Worm (Caenorhabditis elegans) whole organism, young adult: ENCODE results near the gene egl-21.

Source experiments
- B0019.2 ChIP-seq: fragments of 200-800 bp; sonication (Bioruptor generic); conservative IDR thresholded peaks from 2 replicates; pipeline ENCODE4 v1.3.6; 2022; ENCODE audit warnings: missing genetic modification reagents, missing genetic modification characterization, missing compliant biosample characterization
- B0336.3 ChIP-seq: fragments of 200-800 bp; sonication (Bioruptor generic); IDR thresholded peaks from 2 replicates; pipeline ENCODE4 v1.3.6; 2022; ENCODE audit warnings: missing genetic modification characterization, missing compliant biosample characterization
- C06A6.2 ChIP-seq: fragments of 200-800 bp; sonication (Bioruptor generic); conservative IDR thresholded peaks from 2 replicates; pipeline ENCODE4 v1.3.6; 2022; ENCODE audit warnings: missing genetic modification characterization, missing compliant biosample characterization
- F10E7.11 ChIP-seq: sonication (generic microtip); optimal IDR thresholded peaks from 2 replicates; lab custom pipeline; 2017; ENCODE audit warnings: mild to moderate bottlenecking, missing genetic modification characterization, moderate library complexity, missing compliant biosample characterization
- F52B5.7 ChIP-seq: sonication (generic microtip); optimal IDR thresholded peaks from 2 replicates; lab custom pipeline; 2016; ENCODE audit warnings: mild to moderate bottlenecking, missing genetic modification characterization, missing compliant biosample characterization
- F57A8.1 ChIP-seq: fragments of 200-800 bp; sonication (Bioruptor generic); optimal IDR thresholded peaks from 2 replicates; lab custom pipeline; 2018; ENCODE audit warnings: mild to moderate bottlenecking, missing genetic modification characterization, moderate library complexity, missing compliant biosample characterization
- T07F8.4 ChIP-seq: sonication (generic microtip); optimal IDR thresholded peaks from 2 replicates; lab custom pipeline; 2016; ENCODE audit warnings: mild to moderate bottlenecking, missing genetic modification characterization, moderate library complexity, missing compliant biosample characterization
- T26A5.8 ChIP-seq: sonication (generic microtip); optimal IDR thresholded peaks from 2 replicates; lab custom pipeline; 2016; ENCODE audit warnings: missing genetic modification characterization, missing compliant biosample characterization
- Y56A3A.18 ChIP-seq: fragments of 200-800 bp; sonication (Bioruptor generic); IDR thresholded peaks from 2 replicates; pipeline ENCODE4 v1.3.6; 2022; ENCODE audit warnings: missing genetic modification reagents, missing genetic modification characterization, missing compliant biosample characterization
- akir-1 ChIP-seq: fragments of 200-800 bp; sonication (Bioruptor generic); optimal IDR thresholded peaks from 2 replicates; lab custom pipeline; 2018; ENCODE audit warnings: mild to moderate bottlenecking, missing genetic modification characterization, moderate library complexity, missing compliant biosample characterization
- aptf-2 ChIP-seq: fragments of 200-800 bp; sonication (Bioruptor generic); conservative IDR thresholded peaks from 2 replicates; pipeline ENCODE4 v1.3.6; 2022; ENCODE audit warnings: missing genetic modification reagents, missing genetic modification characterization, missing compliant biosample characterization
- aptf-3 ChIP-seq: fragments of 200-800 bp; sonication (Bioruptor generic); IDR thresholded peaks from 2 replicates; pipeline ENCODE4 v1.3.6; 2022; ENCODE audit warnings: missing genetic modification characterization, missing compliant biosample characterization
- atf-7 ChIP-seq: sonication (generic microtip); optimal IDR thresholded peaks from 2 replicates; lab custom pipeline; 2017; ENCODE audit warnings: mild to moderate bottlenecking, missing genetic modification characterization, missing compliant biosample characterization
- athp-1 ChIP-seq: sonication (generic microtip); optimal IDR thresholded peaks from 2 replicates; lab custom pipeline; 2017; ENCODE audit warnings: mild to moderate bottlenecking, missing genetic modification characterization, missing compliant biosample characterization
- attf-3 ChIP-seq: fragments of 200-800 bp; sonication (Bioruptor generic); conservative IDR thresholded peaks from 2 replicates; pipeline ENCODE4 v1.3.6; 2022; ENCODE audit warnings: missing genetic modification reagents, missing genetic modification characterization, missing compliant biosample characterization
- attf-6 ChIP-seq: fragments of 200-800 bp; sonication (Bioruptor generic); IDR thresholded peaks from 2 replicates; pipeline ENCODE4 v1.3.6; 2022; ENCODE audit warnings: missing genetic modification reagents, missing genetic modification characterization, missing compliant biosample characterization
- bed-2 ChIP-seq: fragments of 200-800 bp; sonication (Bioruptor generic); IDR thresholded peaks from 2 replicates; pipeline ENCODE4 v1.3.6; 2022; ENCODE audit warnings: missing genetic modification reagents, missing genetic modification characterization, missing compliant biosample characterization
- ccch-3 ChIP-seq: fragments of 200-800 bp; sonication (Bioruptor generic); optimal IDR thresholded peaks from 2 replicates; lab custom pipeline; 2018; ENCODE audit warnings: mild to moderate bottlenecking, missing genetic modification characterization, missing compliant biosample characterization
- cebp-1 ChIP-seq, 2 experiments: fragments of 200-800 bp in 1 of 2; sonication (Bioruptor generic) in 1 of 2; sonication (generic microtip) in 1 of 2; IDR thresholded peaks in 1 of 2; optimal IDR thresholded peaks in 1 of 2; 2 replicates each; pipeline versions ENCODE4 v1.3.6 to Lab custom; 2017 to 2022; ENCODE audit warnings: missing compliant biosample characterization in 2 of 2, missing genetic modification characterization in 2 of 2, mild to moderate bottlenecking in 1 of 2, missing genetic modification reagents in 1 of 2, moderate library complexity in 1 of 2
- ceh-100 ChIP-seq: fragments of 200-800 bp; sonication (Bioruptor generic); IDR thresholded peaks from 2 replicates; pipeline ENCODE4 v1.3.6; 2022; ENCODE audit warnings: missing genetic modification reagents, missing genetic modification characterization, missing compliant biosample characterization
- ceh-27 ChIP-seq: fragments of 200-800 bp; sonication (Bioruptor generic); optimal IDR thresholded peaks from 2 replicates; lab custom pipeline; 2018; ENCODE audit warnings: mild to moderate bottlenecking, missing genetic modification characterization, moderate library complexity, missing compliant biosample characterization
- ceh-91 ChIP-seq: fragments of 200-800 bp; sonication (Bioruptor generic); IDR thresholded peaks from 2 replicates; pipeline ENCODE4 v1.3.6; 2022; ENCODE audit warnings: missing genetic modification reagents, missing genetic modification characterization, missing compliant biosample characterization
- dpff-1 ChIP-seq: sonication (generic microtip); optimal IDR thresholded peaks from 2 replicates; lab custom pipeline; 2017; ENCODE audit warnings: mild to moderate bottlenecking, missing genetic modification characterization, missing compliant biosample characterization
- hlh-12 ChIP-seq: sonication (generic microtip); optimal IDR thresholded peaks from 2 replicates; lab custom pipeline; 2016; ENCODE audit warnings: missing genetic modification characterization, missing compliant biosample characterization
- hmg-1.2 ChIP-seq: fragments of 200-800 bp; sonication (Bioruptor generic); IDR thresholded peaks from 2 replicates; pipeline ENCODE4 v1.3.6; 2022; ENCODE audit warnings: missing genetic modification reagents, missing genetic modification characterization, missing compliant biosample characterization
- hmg-20 ChIP-seq: fragments of 200-800 bp; sonication (Bioruptor generic); IDR thresholded peaks from 2 replicates; pipeline ENCODE4 v1.3.6; 2022; ENCODE audit warnings: missing genetic modification reagents, missing genetic modification characterization, missing compliant biosample characterization
- hrde-1 ChIP-seq: sonication (generic microtip); optimal IDR thresholded peaks from 2 replicates; lab custom pipeline; 2016; ENCODE audit warnings: missing genetic modification characterization, mild to moderate bottlenecking, missing compliant biosample characterization, moderate library complexity, missing genotype, missing genetic modification reagents, borderline replicate concordance
- hsf-1 ChIP-seq: fragments of 200-800 bp; sonication (Bioruptor generic); IDR thresholded peaks from 2 replicates; pipeline ENCODE4 v1.3.6; 2022; ENCODE audit warnings: missing genetic modification reagents, missing genetic modification characterization, missing compliant biosample characterization
- lag-1 ChIP-seq: fragments of 200-800 bp; sonication (Bioruptor generic); IDR thresholded peaks from 2 replicates; pipeline ENCODE4 v1.3.6; 2022; ENCODE audit warnings: missing genetic modification reagents, missing genetic modification characterization, missing compliant biosample characterization
- lin-40 ChIP-seq: sonication (generic microtip); optimal IDR thresholded peaks from 2 replicates; lab custom pipeline; 2016; ENCODE audit warnings: missing genetic modification characterization, mild to moderate bottlenecking, missing compliant biosample characterization, missing genotype, missing genetic modification reagents
- madf-10 ChIP-seq: sonication (generic microtip); optimal IDR thresholded peaks from 2 replicates; lab custom pipeline; 2016; ENCODE audit warnings: mild to moderate bottlenecking, missing genetic modification characterization, missing compliant biosample characterization
- madf-8 ChIP-seq: fragments of 200-800 bp; sonication (Bioruptor generic); conservative IDR thresholded peaks from 2 replicates; pipeline ENCODE4 v1.3.6; 2022; ENCODE audit warnings: missing genetic modification reagents, missing genetic modification characterization, missing compliant biosample characterization
- mel-28 ChIP-seq: sonication (generic microtip); optimal IDR thresholded peaks from 2 replicates; lab custom pipeline; 2016; ENCODE audit warnings: borderline replicate concordance, mild to moderate bottlenecking, missing genetic modification characterization, missing compliant biosample characterization
- mes-4 ChIP-seq: sonication (generic microtip); optimal IDR thresholded peaks from 2 replicates; lab custom pipeline; 2016; ENCODE audit warnings: missing genotype, missing genetic modification characterization, missing compliant biosample characterization
- nfya-2 ChIP-seq: fragments of 200-800 bp; sonication (Bioruptor generic); IDR thresholded peaks from 2 replicates; pipeline ENCODE4 v1.3.6; 2022; ENCODE audit warnings: missing genetic modification reagents, missing genetic modification characterization, missing compliant biosample characterization
- nhr-120 ChIP-seq: fragments of 200-800 bp; sonication (Bioruptor generic); IDR thresholded peaks from 2 replicates; pipeline ENCODE4 v1.3.6; 2022; ENCODE audit warnings: missing genetic modification characterization, missing compliant biosample characterization
- nhr-179 ChIP-seq: sonication (generic microtip); optimal IDR thresholded peaks from 2 replicates; lab custom pipeline; 2016; ENCODE audit warnings: mild to moderate bottlenecking, missing genetic modification characterization, missing compliant biosample characterization
- rcor-1 ChIP-seq: fragments of 200-800 bp; sonication (Bioruptor generic); IDR thresholded peaks from 2 replicates; pipeline ENCODE4 v1.3.6; 2022; ENCODE audit warnings: missing genetic modification reagents, missing genetic modification characterization, missing compliant biosample characterization
- rec-8 ChIP-seq, 2 experiments: sonication (generic microtip); optimal IDR thresholded peaks; 2 replicates each; lab custom pipeline; 2016; ENCODE audit warnings: mild to moderate bottlenecking in 2 of 2, missing genetic modification characterization in 2 of 2, missing genetic modification reagents in 2 of 2, missing genotype in 2 of 2, missing biosample characterization in 1 of 2, missing compliant biosample characterization in 1 of 2, moderate library complexity in 1 of 2
- sea-2 ChIP-seq: fragments of 200-800 bp; sonication (Bioruptor generic); IDR thresholded peaks from 2 replicates; pipeline ENCODE4 v1.3.6; 2022; ENCODE audit warnings: missing genetic modification characterization, missing compliant biosample characterization
- snpc-1.3 ChIP-seq: sonication (generic microtip); optimal IDR thresholded peaks from 2 replicates; lab custom pipeline; 2017; ENCODE audit warnings: missing genetic modification characterization, mild to moderate bottlenecking, missing compliant biosample characterization, antibody characterized with exemption, moderate library complexity, missing genotype, missing genetic modification reagents; ENCODE audit not compliant: insufficient read depth
- snpc-4 ChIP-seq, 5 experiments: fragments of 150-350 bp in 1 of 5; sonication (generic microtip) in 4 of 5; optimal IDR thresholded peaks; 2 replicates each; lab custom pipeline; 2014 to 2018; ENCODE audit warnings: missing genetic modification characterization in 5 of 5, missing biosample characterization in 3 of 5, antibody characterized with exemption in 2 of 5, mild to moderate bottlenecking in 2 of 5, missing compliant biosample characterization in 2 of 5, missing genotype in 2 of 5, moderate library complexity in 2 of 5, missing genetic modification reagents in 1 of 5
- somi-1 ChIP-seq: fragments of 200-800 bp; sonication (Bioruptor generic); optimal IDR thresholded peaks from 2 replicates; lab custom pipeline; 2018; ENCODE audit warnings: mild to moderate bottlenecking, missing genetic modification characterization, missing compliant biosample characterization
- sptf-2 ChIP-seq: fragments of 200-800 bp; sonication (Bioruptor generic); optimal IDR thresholded peaks from 2 replicates; lab custom pipeline; 2018; ENCODE audit warnings: mild to moderate bottlenecking, missing genetic modification characterization, missing compliant biosample characterization
- unc-130 ChIP-seq: sonication (generic microtip); optimal IDR thresholded peaks from 2 replicates; lab custom pipeline; 2016; ENCODE audit warnings: missing genetic modification reagents, missing genetic modification characterization, missing compliant biosample characterization
- xnd-1 ChIP-seq: sonication (generic microtip); optimal IDR thresholded peaks from 2 replicates; lab custom pipeline; 2016; ENCODE audit warnings: missing genotype, missing genetic modification reagents, missing genetic modification characterization, missing compliant biosample characterization
- zim-3 ChIP-seq: sonication (generic microtip); optimal IDR thresholded peaks from 2 replicates; lab custom pipeline; 2017; ENCODE audit warnings: mild to moderate bottlenecking, missing genetic modification characterization, moderate library complexity, missing compliant biosample characterization
- ztf-28 ChIP-seq: fragments of 200-800 bp; sonication (Bioruptor generic); IDR thresholded peaks from 2 replicates; pipeline ENCODE4 v1.3.6; 2022; ENCODE audit warnings: missing genetic modification reagents, missing genetic modification characterization, missing compliant biosample characterization

egl-21 gene

DNA sequence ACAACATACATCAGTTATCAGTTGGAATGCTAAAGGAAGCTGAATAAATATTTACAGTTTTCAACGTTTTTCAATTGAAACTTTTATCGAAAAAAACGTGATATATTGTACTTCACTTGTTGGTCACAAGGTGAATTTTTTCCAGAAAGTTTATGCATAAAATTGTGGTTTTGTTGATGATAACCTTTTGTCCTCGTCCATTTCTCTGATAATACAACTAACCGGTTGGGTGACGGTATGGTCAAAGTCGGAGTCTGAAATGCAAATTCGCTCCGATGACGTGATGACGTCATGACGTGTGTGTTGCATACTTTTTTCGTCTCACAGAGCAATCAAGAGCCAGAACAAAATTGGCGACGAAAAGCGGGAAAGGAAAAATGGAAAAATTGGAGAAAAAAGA, 29.8 kb upstream of the egl-21 start (continued):
- TF ChIP-seq attf-6 (GFP tag; lab: Robert Waterston, UW): no peak
- no peak for TF ChIP-seq somi-1 (GFP tag; lab: Kevin White, UChicago)
- TF ChIP-seq F10E7.11 (tag; lab: Kevin White, UChicago): no peak
- no peak for TF ChIP-seq nhr-120 (GFP tag; lab: Robert Waterston, UW)
- no peak for TF ChIP-seq bed-2 (GFP tag; lab: Robert Waterston, UW)
- TF ChIP-seq ceh-91 (GFP tag; lab: Robert Waterston, UW): no peak
- no peak for TF ChIP-seq attf-3 (GFP tag; lab: Robert Waterston, UW)
- peak; percentile 56 for TF ChIP-seq B0336.3 (GFP tag; lab: Robert Waterston, UW)
- no peak for TF ChIP-seq B0019.2 (GFP tag; lab: Robert Waterston, UW)
- no peak for TF ChIP-seq sptf-2
- no peak for TF ChIP-seq F52B5.7
- no peak for TF ChIP-seq rec-8 (tag; optimal IDR thresholded peaks at IDR 0.05; lab: Kevin White, UChicago)
- no peak for TF ChIP-seq cebp-1 (GFP tag; IDR thresholded peaks at IDR 0.05; lab: Robert Waterston, UW)
- peak; percentile 48 for TF ChIP-seq cebp-1 (tag; optimal IDR thresholded peaks at IDR 0.05; lab: Kevin White, UChicago)
- no peak for TF ChIP-seq xnd-1 (tag; lab: Kevin White, UChicago)
- TF ChIP-seq athp-1 (tag; lab: Kevin White, UChicago): no peak
- no peak for TF ChIP-seq zim-3 (tag; lab: Kevin White, UChicago)
- no peak for TF ChIP-seq unc-130
- no peak for TF ChIP-seq rcor-1
- TF ChIP-seq hsf-1 (GFP tag; lab: Robert Waterston, UW): peak; percentile 59
- peak; percentile 97 for TF ChIP-seq atf-7 (tag; lab: Kevin White, UChicago)
- TF ChIP-seq nhr-179 (tag; lab: Kevin White, UChicago): no peak
- TF ChIP-seq ceh-27 (GFP tag; lab: Kevin White, UChicago): no peak
- TF ChIP-seq nfya-2 (GFP tag; lab: Robert Waterston, UW): no peak
- TF ChIP-seq hrde-1 (tag; lab: Kevin White, UChicago): no peak
- TF ChIP-seq dpff-1 (tag; lab: Kevin White, UChicago): no peak
- TF ChIP-seq F57A8.1 (GFP tag; lab: Kevin White, UChicago): no peak
- TF ChIP-seq mes-4 (tag; lab: Kevin White, UChicago): no peak
- TF ChIP-seq ztf-28 (GFP tag; lab: Robert Waterston, UW): no peak
- no peak for TF ChIP-seq madf-8 (GFP tag; lab: Robert Waterston, UW)
- no peak for TF ChIP-seq akir-1 (GFP tag; lab: Kevin White, UChicago)
- no peak for TF ChIP-seq ccch-3
- TF ChIP-seq sea-2 (GFP tag; lab: Robert Waterston, UW): no peak
- TF ChIP-seq madf-10: peak; percentile 51
- no peak for TF ChIP-seq C06A6.2
- no peak for TF ChIP-seq hlh-12 (tag; lab: Kevin White, UChicago)
- no peak for TF ChIP-seq snpc-1.3
- TF ChIP-seq T26A5.8 (tag; lab: Kevin White, UChicago): no peak
- TF ChIP-seq snpc-4 (GFP tag; optimal IDR thresholded peaks at IDR 0.05; lab: Kevin White, UChicago): no peak
- TF ChIP-seq snpc-4 (tag; optimal IDR thresholded peaks at IDR 0.05; lab: Kevin White, UChicago): no peak
- TF ChIP-seq T07F8.4 (tag; lab: Kevin White, UChicago): no peak
- TF ChIP-seq ceh-100: no peak
- TF ChIP-seq lag-1 (GFP tag; lab: Robert Waterston, UW): no peak
- no peak for TF ChIP-seq hmg-20 (GFP tag; lab: Robert Waterston, UW)
- TF ChIP-seq mel-28 (tag; lab: Kevin White, UChicago): no peak
- no peak for TF ChIP-seq lin-40 (tag; lab: Kevin White, UChicago)
- TF ChIP-seq hmg-1.2 (GFP tag; lab: Robert Waterston, UW): no peak
- no peak for TF ChIP-seq aptf-3 (GFP tag; lab: Robert Waterston, UW)
- TF ChIP-seq aptf-2 (GFP tag; lab: Robert Waterston, UW): no peak
- TF ChIP-seq Y56A3A.18 (GFP tag; lab: Robert Waterston, UW): 0 out of 2 replicates have a peak, but pooled peaks have one; percentile 13
